Worm (Caenorhabditis elegans) whole organism, early embryonic: ENCODE measurements around the gene Y54G2A.16.

ENCODE experiments used
- F13C5.2 ChIP-seq: sonication (generic microtip); optimal IDR thresholded peaks from 2 replicates; lab custom pipeline; 2017; ENCODE audit warnings: mild to moderate bottlenecking, missing genetic modification characterization, inconsistent platforms, missing compliant biosample characterization
- ama-1 ChIP-seq: fragments of 150-350 bp; optimal IDR thresholded peaks from 2 replicates; lab custom pipeline; 2014
- ceh-13 ChIP-seq: fragments of 200-800 bp; sonication (Bioruptor generic); optimal IDR thresholded peaks from 2 replicates; lab custom pipeline; 2018; ENCODE audit warnings: mild to moderate bottlenecking, missing genetic modification characterization, missing compliant biosample characterization
- flt-1 ChIP-seq: fragments of 200-800 bp; sonication (Bioruptor generic); IDR thresholded peaks from 2 replicates; pipeline ENCODE4 v1.3.6; 2022; ENCODE audit warnings: missing genetic modification characterization, missing compliant biosample characterization
- hmbx-1 ChIP-seq: sonication (generic microtip); optimal IDR thresholded peaks from 2 replicates; lab custom pipeline; 2016; ENCODE audit warnings: mild to moderate bottlenecking, missing genetic modification characterization, missing compliant biosample characterization
- hmg-4 ChIP-seq: fragments of 200-800 bp; sonication (Bioruptor generic); optimal IDR thresholded peaks from 2 replicates; lab custom pipeline; 2018; ENCODE audit warnings: mild to moderate bottlenecking, missing genetic modification characterization, missing compliant biosample characterization
- hnd-1 ChIP-seq: sonication (generic microtip); optimal IDR thresholded peaks from 2 replicates; lab custom pipeline; 2016; ENCODE audit warnings: missing genetic modification characterization, missing compliant biosample characterization
- scrt-1 ChIP-seq: fragments of 200-800 bp; sonication (Bioruptor generic); IDR thresholded peaks from 2 replicates; pipeline ENCODE4 v1.3.6; 2022; ENCODE audit warnings: missing genetic modification characterization, missing compliant biosample characterization
- tbx-11 ChIP-seq: fragments of 200-800 bp; sonication (Bioruptor generic); IDR thresholded peaks from 2 replicates; pipeline ENCODE4 v1.3.6; 2022; ENCODE audit warnings: missing genetic modification characterization, missing compliant biosample characterization
- tbx-37 ChIP-seq: fragments of 200-800 bp; sonication (Bioruptor generic); conservative IDR thresholded peaks from 2 replicates; pipeline ENCODE4 v1.3.6; 2022; ENCODE audit warnings: missing genetic modification reagents, missing genetic modification characterization, missing compliant biosample characterization
- tra-4 ChIP-seq: sonication (generic microtip); optimal IDR thresholded peaks from 2 replicates; lab custom pipeline; 2017; ENCODE audit warnings: missing genetic modification characterization, missing compliant biosample characterization

DNA sequence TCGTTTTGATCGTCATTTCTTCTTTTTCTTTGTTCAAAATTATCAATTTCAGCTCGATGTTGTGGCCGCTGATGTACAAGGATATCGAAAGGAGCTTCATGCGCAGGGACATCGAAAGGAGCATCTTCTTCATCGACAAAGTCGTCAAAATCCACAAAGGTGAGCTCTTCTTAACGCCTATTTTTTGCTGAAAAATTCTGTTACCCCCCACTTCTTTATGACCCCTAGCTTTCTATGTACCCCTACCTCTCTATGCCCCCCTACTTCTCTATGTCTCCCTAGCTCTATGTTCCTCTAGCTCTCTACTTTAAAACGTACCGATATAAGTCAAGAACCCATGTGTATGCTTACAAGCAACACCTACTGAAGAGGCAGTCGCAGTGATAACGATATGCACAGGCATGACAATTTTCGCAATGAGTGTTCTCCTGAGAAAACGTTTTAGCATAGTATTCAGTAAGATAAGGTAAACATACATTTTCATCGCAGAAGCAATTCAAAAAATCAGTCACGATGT, 33.1 kb upstream of the Y54G2A.16 start, which contains the start of gene Y54G2A.36:
- TF ChIP-seq flt-1 (GFP tag; lab: Robert Waterston, UW) (no peak), F13C5.2 (tag; lab: Kevin White, UChicago) (no peak), ama-1 (lab: Kevin White, UChicago) (no peak), tra-4 (tag; lab: Kevin White, UChicago) (no peak), tbx-11 (GFP tag; lab: Robert Waterston, UW) (no peak), ceh-13 (GFP tag; lab: Kevin White, UChicago) (no peak), hnd-1 (no peak), tbx-37 (no peak), hmbx-1 (tag; lab: Kevin White, UChicago) (no peak), scrt-1 (GFP tag; lab: Robert Waterston, UW) (no peak), hmg-4 (no peak)
